Worm (Caenorhabditis elegans) whole organism, young adult: ENCODE measurements around the gene gpx-3.

Experiments used
- C06A6.2 ChIP-seq: fragments of 200-800 bp; sonication (Bioruptor generic); conservative IDR thresholded peaks from 2 replicates; pipeline ENCODE4 v1.3.6; 2022; ENCODE audit warnings: missing genetic modification characterization, missing compliant biosample characterization
- C17E4.6 ChIP-seq: fragments of 200-800 bp; sonication (Bioruptor generic); IDR thresholded peaks from 2 replicates; pipeline ENCODE4 v1.3.6; 2022; ENCODE audit warnings: missing genetic modification reagents, missing genetic modification characterization, missing compliant biosample characterization
- F10E7.11 ChIP-seq: sonication (generic microtip); optimal IDR thresholded peaks from 2 replicates; lab custom pipeline; 2017; ENCODE audit warnings: mild to moderate bottlenecking, missing genetic modification characterization, moderate library complexity, missing compliant biosample characterization
- F33H1.4 ChIP-seq: fragments of 200-800 bp; sonication (Bioruptor generic); IDR thresholded peaks from 2 replicates; pipeline ENCODE4 v1.3.6; 2022; ENCODE audit warnings: missing genetic modification reagents, missing genetic modification characterization, missing compliant biosample characterization
- F39B2.1 ChIP-seq: fragments of 200-800 bp; sonication (Bioruptor generic); IDR thresholded peaks from 2 replicates; pipeline ENCODE4 v1.3.6; 2022; ENCODE audit warnings: missing genetic modification reagents, missing genetic modification characterization, missing compliant biosample characterization
- F49E8.2 ChIP-seq: sonication (generic microtip); optimal IDR thresholded peaks from 3 replicates; lab custom pipeline; 2017; ENCODE audit warnings: missing genetic modification characterization, mild to moderate bottlenecking, missing compliant biosample characterization, antibody characterized with exemption, moderate library complexity; ENCODE audit not compliant: insufficient read depth
- F57C9.4 ChIP-seq: sonication (generic microtip); optimal IDR thresholded peaks from 2 replicates; lab custom pipeline; 2017; ENCODE audit warnings: mild to moderate bottlenecking, missing genetic modification characterization, missing compliant biosample characterization
- K12H6.12 ChIP-seq: fragments of 200-800 bp; sonication (Bioruptor generic); optimal IDR thresholded peaks from 2 replicates; lab custom pipeline; 2018; ENCODE audit warnings: mild to moderate bottlenecking, missing genetic modification characterization, missing compliant biosample characterization
- T07F8.4 ChIP-seq: sonication (generic microtip); optimal IDR thresholded peaks from 2 replicates; lab custom pipeline; 2016; ENCODE audit warnings: mild to moderate bottlenecking, missing genetic modification characterization, moderate library complexity, missing compliant biosample characterization
- Y53G8AR.9 ChIP-seq: fragments of 200-800 bp; sonication (Bioruptor generic); conservative IDR thresholded peaks from 2 replicates; pipeline ENCODE4 v1.3.6; 2022; ENCODE audit warnings: missing genetic modification reagents, missing genetic modification characterization, missing compliant biosample characterization
- Y79H2A.3 ChIP-seq: fragments of 200-800 bp; sonication (Bioruptor generic); conservative IDR thresholded peaks from 2 replicates; pipeline ENCODE4 v1.3.6; 2022; ENCODE audit warnings: missing genetic modification reagents, missing genetic modification characterization, missing compliant biosample characterization
- ZK185.1 ChIP-seq: sonication (generic microtip); optimal IDR thresholded peaks from 2 replicates; lab custom pipeline; 2016; ENCODE audit warnings: mild to moderate bottlenecking, missing genetic modification characterization, missing compliant biosample characterization; ENCODE audit not compliant: poor library complexity, severe bottlenecking
- attf-3 ChIP-seq: fragments of 200-800 bp; sonication (Bioruptor generic); conservative IDR thresholded peaks from 2 replicates; pipeline ENCODE4 v1.3.6; 2022; ENCODE audit warnings: missing genetic modification reagents, missing genetic modification characterization, missing compliant biosample characterization
- cebp-2 ChIP-seq: fragments of 200-800 bp; sonication (Bioruptor generic); IDR thresholded peaks from 2 replicates; pipeline ENCODE4 v1.3.6; 2022; ENCODE audit warnings: missing genetic modification characterization, missing compliant biosample characterization
- ceh-40 ChIP-seq: fragments of 200-800 bp; sonication (Bioruptor generic); IDR thresholded peaks from 2 replicates; pipeline ENCODE4 v1.3.6; 2022; ENCODE audit warnings: missing genetic modification characterization, missing compliant biosample characterization
- ceh-58 ChIP-seq: fragments of 200-800 bp; sonication (Bioruptor generic); IDR thresholded peaks from 2 replicates; pipeline ENCODE4 v1.3.6; 2022; ENCODE audit warnings: missing genetic modification characterization, missing compliant biosample characterization
- ceh-79 ChIP-seq: sonication (generic microtip); optimal IDR thresholded peaks from 2 replicates; lab custom pipeline; 2017; ENCODE audit warnings: mild to moderate bottlenecking, missing genetic modification characterization, missing compliant biosample characterization
- die-1 ChIP-seq: sonication (generic microtip); optimal IDR thresholded peaks from 2 replicates; lab custom pipeline; 2016; ENCODE audit warnings: missing genotype, mild to moderate bottlenecking, missing genetic modification characterization, missing compliant biosample characterization
- efl-1 ChIP-seq: fragments of 150-350 bp; optimal IDR thresholded peaks from 2 replicates; lab custom pipeline; 2014; ENCODE audit warnings: missing biosample characterization, missing genetic modification reagents, missing genetic modification characterization
- egl-44 ChIP-seq: fragments of 200-800 bp; sonication (Bioruptor generic); IDR thresholded peaks from 2 replicates; pipeline ENCODE4 v1.3.6; 2022; ENCODE audit warnings: missing genetic modification reagents, missing genetic modification characterization, missing compliant biosample characterization
- gei-17 ChIP-seq: fragments of 200-800 bp; sonication (Bioruptor generic); optimal IDR thresholded peaks from 2 replicates; lab custom pipeline; 2018; ENCODE audit warnings: mild to moderate bottlenecking, missing genetic modification characterization, missing compliant biosample characterization
- him-1 ChIP-seq: sonication (generic microtip); optimal IDR thresholded peaks from 2 replicates; lab custom pipeline; 2016; ENCODE audit warnings: missing genotype, missing genetic modification reagents, missing genetic modification characterization, missing compliant biosample characterization
- hmg-1.2 ChIP-seq: fragments of 200-800 bp; sonication (Bioruptor generic); IDR thresholded peaks from 2 replicates; pipeline ENCODE4 v1.3.6; 2022; ENCODE audit warnings: missing genetic modification reagents, missing genetic modification characterization, missing compliant biosample characterization
- hmg-20 ChIP-seq: fragments of 200-800 bp; sonication (Bioruptor generic); IDR thresholded peaks from 2 replicates; pipeline ENCODE4 v1.3.6; 2022; ENCODE audit warnings: missing genetic modification reagents, missing genetic modification characterization, missing compliant biosample characterization
- hrde-1 ChIP-seq: sonication (generic microtip); optimal IDR thresholded peaks from 2 replicates; lab custom pipeline; 2016; ENCODE audit warnings: missing genetic modification characterization, mild to moderate bottlenecking, missing compliant biosample characterization, moderate library complexity, missing genotype, missing genetic modification reagents, borderline replicate concordance
- lin-35 ChIP-seq, 3 experiments: fragments of 150-350 bp in 2 of 3; sonication (generic microtip) in 1 of 3; optimal IDR thresholded peaks; 2 replicates each; lab custom pipeline; 2014 to 2018; ENCODE audit warnings: missing biosample characterization in 3 of 3, missing genetic modification characterization in 3 of 3, missing genetic modification reagents in 3 of 3
- lin-54 ChIP-seq: fragments of 200-800 bp; sonication (Bioruptor generic); optimal IDR thresholded peaks from 2 replicates; lab custom pipeline; 2018; ENCODE audit warnings: mild to moderate bottlenecking, missing genetic modification characterization, missing compliant biosample characterization
- madf-3 ChIP-seq: fragments of 200-800 bp; sonication (Bioruptor generic); IDR thresholded peaks from 2 replicates; pipeline ENCODE4 v1.3.6; 2022; ENCODE audit warnings: missing genetic modification reagents, missing genetic modification characterization, missing compliant biosample characterization
- mcd-1 ChIP-seq: fragments of 200-800 bp; sonication (Bioruptor generic); IDR thresholded peaks from 2 replicates; pipeline ENCODE4 v1.3.6; 2022; ENCODE audit warnings: missing genetic modification reagents, missing genetic modification characterization, missing compliant biosample characterization
- mel-28 ChIP-seq: sonication (generic microtip); optimal IDR thresholded peaks from 2 replicates; lab custom pipeline; 2016; ENCODE audit warnings: borderline replicate concordance, mild to moderate bottlenecking, missing genetic modification characterization, missing compliant biosample characterization
- mxl-1 ChIP-seq: sonication (generic microtip); optimal IDR thresholded peaks from 2 replicates; lab custom pipeline; 2016; ENCODE audit warnings: missing genetic modification characterization, missing compliant biosample characterization
- nfyb-1 ChIP-seq: fragments of 200-800 bp; sonication (Bioruptor generic); IDR thresholded peaks from 2 replicates; pipeline ENCODE4 v1.3.6; 2022; ENCODE audit warnings: missing genetic modification reagents, missing genetic modification characterization, missing compliant biosample characterization
- nhr-179 ChIP-seq: sonication (generic microtip); optimal IDR thresholded peaks from 2 replicates; lab custom pipeline; 2016; ENCODE audit warnings: mild to moderate bottlenecking, missing genetic modification characterization, missing compliant biosample characterization
- nhr-90 ChIP-seq: sonication (generic microtip); optimal IDR thresholded peaks from 2 replicates; lab custom pipeline; 2016; ENCODE audit warnings: missing genotype, mild to moderate bottlenecking, missing genetic modification characterization, missing compliant biosample characterization
- pbrm-1 ChIP-seq: fragments of 200-800 bp; sonication (Bioruptor generic); IDR thresholded peaks from 2 replicates; pipeline ENCODE4 v1.3.6; 2022; ENCODE audit warnings: missing genetic modification reagents, missing genetic modification characterization, missing compliant biosample characterization
- pha-4 ChIP-seq: fragments of 150-350 bp; sonication (generic microtip); optimal IDR thresholded peaks from 2 replicates; lab custom pipeline; 2014; ENCODE audit warnings: missing biosample characterization, missing genetic modification reagents, missing genetic modification characterization
- sdz-38 ChIP-seq: sonication (generic microtip); optimal IDR thresholded peaks from 2 replicates; lab custom pipeline; 2016; ENCODE audit warnings: missing genotype, missing genetic modification characterization, missing compliant biosample characterization
- sea-2 ChIP-seq: fragments of 200-800 bp; sonication (Bioruptor generic); IDR thresholded peaks from 2 replicates; pipeline ENCODE4 v1.3.6; 2022; ENCODE audit warnings: missing genetic modification characterization, missing compliant biosample characterization
- snpc-1.1 ChIP-seq: sonication (generic microtip); optimal IDR thresholded peaks from 2 replicates; lab custom pipeline; 2017; ENCODE audit warnings: missing genetic modification characterization, mild to moderate bottlenecking, missing compliant biosample characterization, antibody characterized with exemption, moderate library complexity, missing genotype, missing genetic modification reagents; ENCODE audit not compliant: insufficient read depth
- snpc-1.3 ChIP-seq: sonication (generic microtip); optimal IDR thresholded peaks from 2 replicates; lab custom pipeline; 2017; ENCODE audit warnings: missing genetic modification characterization, mild to moderate bottlenecking, missing compliant biosample characterization, antibody characterized with exemption, moderate library complexity, missing genotype, missing genetic modification reagents; ENCODE audit not compliant: insufficient read depth
- tbp1 ChIP-seq: fragments of 200-800 bp; sonication (Bioruptor generic); optimal IDR thresholded peaks from 2 replicates; lab custom pipeline; 2018; ENCODE audit warnings: mild to moderate bottlenecking, missing genetic modification characterization, missing compliant biosample characterization
- tbx-9 ChIP-seq: sonication (generic microtip); optimal IDR thresholded peaks from 2 replicates; lab custom pipeline; 2016; ENCODE audit warnings: borderline replicate concordance, missing genetic modification characterization, inconsistent platforms, missing compliant biosample characterization
- unc-130 ChIP-seq: sonication (generic microtip); optimal IDR thresholded peaks from 2 replicates; lab custom pipeline; 2016; ENCODE audit warnings: missing genetic modification reagents, missing genetic modification characterization, missing compliant biosample characterization
- xnd-1 ChIP-seq: sonication (generic microtip); optimal IDR thresholded peaks from 2 replicates; lab custom pipeline; 2016; ENCODE audit warnings: missing genotype, missing genetic modification reagents, missing genetic modification characterization, missing compliant biosample characterization
- zim-3 ChIP-seq: sonication (generic microtip); optimal IDR thresholded peaks from 2 replicates; lab custom pipeline; 2017; ENCODE audit warnings: mild to moderate bottlenecking, missing genetic modification characterization, moderate library complexity, missing compliant biosample characterization
- ztf-22 ChIP-seq: fragments of 200-800 bp; sonication (Bioruptor generic); optimal IDR thresholded peaks from 2 replicates; lab custom pipeline; 2018; ENCODE audit warnings: mild to moderate bottlenecking, missing genetic modification characterization, moderate library complexity, missing compliant biosample characterization
- ztf-3 ChIP-seq: fragments of 200-800 bp; sonication (Bioruptor generic); optimal IDR thresholded peaks from 2 replicates; lab custom pipeline; 2018; ENCODE audit warnings: mild to moderate bottlenecking, missing genetic modification characterization, missing compliant biosample characterization
- ztf-6 ChIP-seq: fragments of 200-800 bp; sonication (Bioruptor generic); IDR thresholded peaks from 2 replicates; pipeline ENCODE4 v1.3.6; 2022; ENCODE audit warnings: missing genetic modification reagents, missing genetic modification characterization, missing compliant biosample characterization

gpx-3 gene

ce11 chrX:9637700-9638099, 50.0 kb downstream of the gpx-3 start:
- TF ChIP-seq ztf-6 (GFP tag; lab: Robert Waterston, UW) (no peak), tbp1 (GFP tag; lab: Kevin White, UChicago) (peak; percentile 95), mel-28 (tag; lab: Kevin White, UChicago) (no peak), ceh-58 (GFP tag; lab: Robert Waterston, UW) (0 out of 2 replicates have a peak, but pooled peaks have one; percentile 76), C06A6.2 (GFP tag; lab: Robert Waterston, UW) (no peak), lin-35 (GFP tag; optimal IDR thresholded peaks at IDR 0.05; lab: Kevin White, UChicago) (peak in 1 of 3 experiments; percentile 68), hrde-1 (tag; lab: Kevin White, UChicago) (peak; percentile 68), mcd-1 (GFP tag; lab: Robert Waterston, UW) (peak; percentile 40; the same call in 1 of the 2 replicates), gei-17 (GFP tag; lab: Kevin White, UChicago) (peak; percentile 14), mxl-1 (tag; lab: Kevin White, UChicago) (peak; percentile 84), tbx-9 (no peak), nfyb-1 (GFP tag; lab: Robert Waterston, UW) (peak; percentile 92), unc-130 (GFP tag; lab: Kevin White, UChicago) (no peak), hmg-20 (peak; percentile 69), cebp-2 (GFP tag; lab: Robert Waterston, UW) (0 out of 2 replicates have a peak, but pooled peaks have one; percentile 82), sdz-38 (tag; lab: Kevin White, UChicago) (no peak), ztf-22 (GFP tag; lab: Kevin White, UChicago) (no peak), pbrm-1 (peak; percentile 77), efl-1 (no peak), attf-3 (GFP tag; lab: Robert Waterston, UW) (peak; percentile 45; the same call in 1 of the 2 replicates), F33H1.4 (GFP tag; lab: Robert Waterston, UW) (no peak), him-1 (tag; lab: Kevin White, UChicago) (peak; percentile 91), xnd-1 (tag; lab: Kevin White, UChicago) (no peak), lin-54 (peak; percentile 45), ceh-40 (GFP tag; lab: Robert Waterston, UW) (peak; percentile 90), ztf-3 (no peak), F57C9.4 (tag; lab: Kevin White, UChicago) (no peak), nhr-179 (tag; lab: Kevin White, UChicago) (peak; percentile 67), snpc-1.3 (tag; lab: Kevin White, UChicago) (peak; percentile 86), K12H6.12 (peak; percentile 35), zim-3 (tag; lab: Kevin White, UChicago) (peak; percentile 69), sea-2 (GFP tag; lab: Robert Waterston, UW) (no peak), T07F8.4 (tag; lab: Kevin White, UChicago) (peak; percentile 76), F39B2.1 (GFP tag; lab: Robert Waterston, UW) (no peak), C17E4.6 (peak; percentile 75; the same call in 1 of the 2 replicates), F10E7.11 (tag; lab: Kevin White, UChicago) (peak; percentile 18), ceh-79 (peak; percentile 65), hmg-1.2 (GFP tag; lab: Robert Waterston, UW) (peak; percentile 73), madf-3 (GFP tag; lab: Robert Waterston, UW) (peak; percentile 73; the same call in 1 of the 2 replicates), egl-44 (peak; percentile 87), die-1 (peak; percentile 90), Y53G8AR.9 (GFP tag; lab: Robert Waterston, UW) (peak; percentile 71; the same call in 1 of the 2 replicates), snpc-1.1 (tag; lab: Kevin White, UChicago) (no peak), nhr-90 (tag; lab: Kevin White, UChicago) (peak; percentile 81), Y79H2A.3 (GFP tag; lab: Robert Waterston, UW) (0 out of 2 replicates have a peak, but pooled peaks have one; percentile 28), pha-4 (tag; lab: Kevin White, UChicago) (no peak), ZK185.1 (tag; lab: Kevin White, UChicago) (peak; percentile 71), F49E8.2 (peak; percentile 27)
